Fruit fly (Drosophila melanogaster) whole organism: ENCODE results near the gene CG34251.

Experiments
- CG8478 ChIP-seq: fragments of >200 bp; optimal IDR thresholded peaks from 2 replicates; lab custom pipeline; 2018; ENCODE audit warnings: inconsistent platforms
- Dll ChIP-seq: fragments of >200 bp; optimal IDR thresholded peaks from 2 replicates; lab custom pipeline; 2017
- EcR ChIP-seq, 2 experiments: fragments of >200 bp; optimal IDR thresholded peaks; 2 replicates each; lab custom pipeline; 2017; ENCODE audit warnings: missing biosample characterization in 2 of 2, missing genetic modification characterization in 2 of 2, missing genetic modification reagents in 2 of 2
- pan ChIP-seq: fragments of >200 bp; optimal IDR thresholded peaks from 2 replicates; lab custom pipeline; 2017
- psq ChIP-seq: fragments of >200 bp; optimal IDR thresholded peaks from 2 replicates; lab custom pipeline; 2017
- usp ChIP-seq: fragments of >200 bp; optimal IDR thresholded peaks from 2 replicates; lab custom pipeline; 2017; ENCODE audit warnings: missing biosample characterization, missing genetic modification characterization, mixed read lengths

Gene CG34251

dm6 chr3L:17671322-17671721 is at the start of gene CG34251:
Gene CG34251 (plus strand): TSS chr3L:17671622.
- no peak for TF ChIP-seq usp (GFP tag; lab: Kevin White, UChicago)
- TF ChIP-seq CG8478 (lab: Kevin White, UChicago) = no peak
- TF ChIP-seq EcR (GFP tag; optimal IDR thresholded peaks at IDR 0.05; lab: Kevin White, UChicago) = no peak
- TF ChIP-seq pan (lab: Kevin White, UChicago) = no peak
- no peak for TF ChIP-seq psq (lab: Kevin White, UChicago)
- no peak for TF ChIP-seq Dll (lab: Kevin White, UChicago)

- no peak for TF ChIP-seq CG8478 (lab: Kevin White, UChicago)
- no peak for TF ChIP-seq usp (GFP tag; lab: Kevin White, UChicago)
- no peak for TF ChIP-seq Dll (lab: Kevin White, UChicago)
- no peak for TF ChIP-seq psq (lab: Kevin White, UChicago)
- TF ChIP-seq pan (lab: Kevin White, UChicago) = no peak
- no peak for TF ChIP-seq EcR (GFP tag; optimal IDR thresholded peaks at IDR 0.05; lab: Kevin White, UChicago)
Observed at dm6 chr3L:17622081-17622850, 49.2 kb upstream of the CG34251 start.

dm6 chr3L:17622935-17623334 is 48.5 kb upstream of the CG34251 start:
- TF ChIP-seq CG8478 (lab: Kevin White, UChicago) (no peak), pan (lab: Kevin White, UChicago) (no peak), Dll (lab: Kevin White, UChicago) (no peak), usp (GFP tag; lab: Kevin White, UChicago) (no peak), EcR (GFP tag; optimal IDR thresholded peaks at IDR 0.05; lab: Kevin White, UChicago) (no peak), psq (lab: Kevin White, UChicago) (no peak)

- TF ChIP-seq pan (lab: Kevin White, UChicago) (no peak), usp (GFP tag; lab: Kevin White, UChicago) (no peak), EcR (GFP tag; optimal IDR thresholded peaks at IDR 0.05; lab: Kevin White, UChicago) (no peak), psq (lab: Kevin White, UChicago) (no peak), CG8478 (lab: Kevin White, UChicago) (no peak), Dll (lab: Kevin White, UChicago) (no peak)
Observed at dm6 chr3L:17624208-17624826, 47.1 kb upstream of the CG34251 start.

dm6 chr3L:17625014-17625413 is 46.4 kb upstream of the CG34251 start:
- TF ChIP-seq EcR (GFP tag; optimal IDR thresholded peaks at IDR 0.05; lab: Kevin White, UChicago) (no peak), psq (lab: Kevin White, UChicago) (no peak), CG8478 (lab: Kevin White, UChicago) (no peak), usp (GFP tag; lab: Kevin White, UChicago) (no peak), pan (lab: Kevin White, UChicago) (no peak), Dll (lab: Kevin White, UChicago) (no peak)

dm6 chr3L:17625574-17626128 is 45.8 kb upstream of the CG34251 start:
- TF ChIP-seq CG8478 (lab: Kevin White, UChicago) = no peak
- TF ChIP-seq Dll (lab: Kevin White, UChicago) = no peak
- TF ChIP-seq usp (GFP tag; lab: Kevin White, UChicago) = no peak
- TF ChIP-seq pan (lab: Kevin White, UChicago) = no peak
- no peak for TF ChIP-seq psq (lab: Kevin White, UChicago)
- TF ChIP-seq EcR (GFP tag; optimal IDR thresholded peaks at IDR 0.05; lab: Kevin White, UChicago) = no peak

- TF ChIP-seq CG8478 (lab: Kevin White, UChicago) (no peak), pan (lab: Kevin White, UChicago) (no peak), psq (lab: Kevin White, UChicago) (no peak), EcR (GFP tag; optimal IDR thresholded peaks at IDR 0.05; lab: Kevin White, UChicago) (no peak), usp (GFP tag; lab: Kevin White, UChicago) (no peak), Dll (lab: Kevin White, UChicago) (no peak)
Observed at dm6 chr3L:17631247-17631646, 40.2 kb upstream of the CG34251 start.

- TF ChIP-seq Dll (lab: Kevin White, UChicago) (no peak), psq (lab: Kevin White, UChicago) (no peak), EcR (GFP tag; optimal IDR thresholded peaks at IDR 0.05; lab: Kevin White, UChicago) (no peak), usp (GFP tag; lab: Kevin White, UChicago) (no peak), pan (lab: Kevin White, UChicago) (no peak), CG8478 (lab: Kevin White, UChicago) (no peak)
Observed at dm6 chr3L:17633142-17633541, 38.3 kb upstream of the CG34251 start, which contains the start of gene CG7497. Gene CG7497 (plus strand): TSS chr3L:17633449.

dm6 chr3L:17637809-17638208 is 33.6 kb upstream of the CG34251 start:
- TF ChIP-seq psq (lab: Kevin White, UChicago) = no peak
- TF ChIP-seq usp (GFP tag; lab: Kevin White, UChicago) = no peak
- TF ChIP-seq Dll (lab: Kevin White, UChicago) = no peak
- TF ChIP-seq pan (lab: Kevin White, UChicago) = no peak
- no peak for TF ChIP-seq EcR (GFP tag; optimal IDR thresholded peaks at IDR 0.05; lab: Kevin White, UChicago)

dm6 chr3L:17638649-17639048 is 32.8 kb upstream of the CG34251 start:
- TF ChIP-seq EcR (GFP tag; optimal IDR thresholded peaks at IDR 0.05; lab: Kevin White, UChicago) (no peak), pan (lab: Kevin White, UChicago) (no peak), usp (GFP tag; lab: Kevin White, UChicago) (no peak), psq (lab: Kevin White, UChicago) (no peak), CG8478 (lab: Kevin White, UChicago) (no peak), Dll (lab: Kevin White, UChicago) (no peak)
